Worm (Caenorhabditis elegans): ENCODE measurements around the gene tmem-17.

tmem-17 gene

DNA sequence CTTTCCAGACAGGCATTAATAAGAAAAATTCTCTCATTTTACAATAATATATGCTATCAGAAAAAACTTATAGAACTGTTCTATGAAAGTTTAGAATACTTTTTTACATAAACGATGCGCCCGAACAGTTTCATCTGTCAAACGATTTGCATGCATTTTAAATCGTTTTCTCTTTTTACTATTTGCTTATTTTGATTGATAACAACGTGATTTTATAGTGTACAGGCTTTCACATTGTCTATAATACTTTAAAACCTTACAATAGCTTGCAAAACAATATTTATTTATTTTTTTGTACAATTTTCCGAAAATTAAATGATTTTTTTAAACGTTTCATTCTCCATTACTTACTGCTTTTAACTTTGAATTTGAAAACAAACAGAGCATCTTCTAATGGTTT is 24.4 kb upstream of the tmem-17 start, which contains the start of gene R01H2.7:
TSS of gene R01H2.7 (minus strand) at position 101 of the 400 bp plus-strand sequence.
- TF ChIP-seq cog-1 (tag; optimal IDR thresholded peaks at IDR 0.05) (no peak), ztf-29 (GFP tag; IDR thresholded peaks at IDR 0.05) (no peak), flt-1 (GFP tag; IDR thresholded peaks at IDR 0.05) (no peak)

DNA sequence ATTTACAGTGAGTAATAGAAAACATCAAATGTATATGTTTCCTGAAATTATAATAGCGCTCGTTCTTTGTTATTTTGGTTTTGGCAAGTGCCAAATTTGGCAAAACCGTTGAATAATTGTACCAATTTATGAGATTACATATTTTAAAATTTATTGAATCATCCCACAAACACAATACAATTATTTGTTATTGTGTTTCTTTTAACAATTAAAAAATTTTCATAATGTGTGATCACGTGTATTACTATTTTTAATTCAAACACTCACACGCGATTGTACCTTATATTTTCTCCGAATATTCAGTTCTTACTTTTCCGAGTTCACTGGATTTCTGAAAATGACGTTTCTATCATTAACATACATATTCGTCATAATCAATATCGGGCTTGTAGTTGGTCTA is 13.8 kb upstream of the tmem-17 start, which contains the start of gene R01H2.2:
TSS of gene R01H2.2 (plus strand) at position 301 of the 400 bp plus-strand sequence.
- TF ChIP-seq med-1 (GFP tag; optimal IDR thresholded peaks at IDR 0.05; ENCODE audit: insufficient read depth) (no peak), ztf-23 (GFP tag; IDR thresholded peaks at IDR 0.05) (no peak), cog-1 (tag; optimal IDR thresholded peaks at IDR 0.05) (no peak), flt-1 (GFP tag; IDR thresholded peaks at IDR 0.05) (no peak)

DNA sequence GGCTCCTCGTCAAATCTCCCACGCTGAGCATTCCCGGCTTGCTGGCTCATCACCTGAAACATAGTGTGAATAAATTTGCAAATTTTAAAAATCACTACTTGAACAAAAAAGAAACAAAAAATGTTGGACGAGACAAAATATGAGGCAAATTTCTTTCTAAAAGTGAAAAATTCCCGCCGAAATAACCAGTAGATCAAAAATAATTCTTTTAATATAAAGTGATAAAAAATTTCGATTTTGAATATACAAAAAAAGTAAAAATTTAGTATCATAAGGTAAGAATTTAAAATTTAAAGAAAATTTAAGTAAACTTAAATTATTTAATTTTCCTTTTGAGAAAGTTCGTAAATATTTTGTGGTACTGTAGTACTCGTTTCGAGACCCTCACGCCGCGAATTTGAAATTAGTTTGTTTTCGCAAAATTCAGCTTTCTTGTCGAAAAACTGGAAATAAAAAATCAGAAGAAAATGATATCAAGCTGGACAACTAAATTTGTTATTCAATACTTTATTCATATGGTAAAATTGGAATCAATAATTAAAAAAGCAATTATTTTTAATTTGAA is 9.5 kb upstream of the tmem-17 start, which contains the start of gene egg-2:
TSS of gene egg-2 (minus strand) at position 53 of the 565 bp plus-strand sequence.
- TF ChIP-seq flt-1 (GFP tag; IDR thresholded peaks at IDR 0.05) (no peak), T22C8.4 (GFP tag; IDR thresholded peaks at IDR 0.05) (no peak), ztf-23 (GFP tag; IDR thresholded peaks at IDR 0.05) (no peak), cog-1 (tag; optimal IDR thresholded peaks at IDR 0.05) (no peak), tab-1 (GFP tag; IDR thresholded peaks at IDR 0.05) (no peak), klf-2 (GFP tag; conservative IDR thresholded peaks at IDR 0.05) (no peak), ref-1 (GFP tag; conservative IDR thresholded peaks at IDR 0.05) (no peak)

DNA sequence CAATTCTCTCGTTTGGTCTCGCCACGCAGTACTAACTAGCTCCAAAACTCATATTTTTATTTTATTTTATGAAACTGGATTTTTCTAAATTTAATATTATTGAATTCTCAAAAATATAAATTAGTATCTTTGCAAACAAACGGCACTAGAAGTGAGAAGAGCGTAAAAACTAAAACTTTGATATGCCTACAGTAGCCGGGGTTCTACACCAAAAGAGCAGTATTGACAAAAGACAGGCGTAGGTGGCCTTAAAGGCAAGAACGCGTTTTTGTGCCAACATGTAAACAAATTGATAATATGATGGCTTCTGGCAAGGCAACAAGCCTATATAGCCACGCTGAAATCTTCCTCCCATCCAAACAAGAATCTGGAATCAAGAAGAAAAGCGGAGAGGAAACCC is 7.5 kb upstream of the tmem-17 start, which contains the start of gene R01H2.1:
TSS of gene R01H2.1 (plus strand) at position 301 of the 400 bp plus-strand sequence.
- TF ChIP-seq T22C8.4 (GFP tag; IDR thresholded peaks at IDR 0.05) (no peak), flt-1 (GFP tag; IDR thresholded peaks at IDR 0.05) (no peak), klf-2 (GFP tag; conservative IDR thresholded peaks at IDR 0.05) (no peak), ztf-23 (GFP tag; IDR thresholded peaks at IDR 0.05) (no peak), med-1 (GFP tag; optimal IDR thresholded peaks at IDR 0.05; ENCODE audit: insufficient read depth) (no peak)

DNA sequence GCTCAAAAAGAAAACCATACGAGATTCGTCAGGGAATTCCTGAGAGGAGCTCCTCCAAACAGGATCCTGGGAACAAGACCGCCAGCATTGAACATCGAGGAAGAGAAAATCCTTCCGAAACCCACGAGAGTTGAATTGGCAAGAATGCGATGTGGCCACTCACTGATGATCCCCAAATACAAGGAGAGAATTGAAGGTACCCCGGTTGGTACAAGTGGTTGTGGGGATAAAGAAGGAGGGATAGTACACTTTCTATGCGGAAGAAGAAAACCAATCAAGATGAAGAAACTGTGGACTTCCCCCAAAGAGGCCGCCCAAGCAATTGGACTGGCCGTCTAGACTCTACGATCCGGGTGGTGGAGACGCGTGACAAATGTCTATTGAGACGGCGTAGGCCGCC is 7.0 kb upstream of the tmem-17 start:
- TF ChIP-seq tab-1 (GFP tag; IDR thresholded peaks at IDR 0.05) (no peak), T22C8.4 (GFP tag; IDR thresholded peaks at IDR 0.05) (no peak), cog-1 (tag; optimal IDR thresholded peaks at IDR 0.05) (no peak), klf-2 (GFP tag; conservative IDR thresholded peaks at IDR 0.05) (no peak), med-1 (GFP tag; optimal IDR thresholded peaks at IDR 0.05; ENCODE audit: insufficient read depth) (no peak), ztf-29 (GFP tag; IDR thresholded peaks at IDR 0.05) (no peak)

DNA sequence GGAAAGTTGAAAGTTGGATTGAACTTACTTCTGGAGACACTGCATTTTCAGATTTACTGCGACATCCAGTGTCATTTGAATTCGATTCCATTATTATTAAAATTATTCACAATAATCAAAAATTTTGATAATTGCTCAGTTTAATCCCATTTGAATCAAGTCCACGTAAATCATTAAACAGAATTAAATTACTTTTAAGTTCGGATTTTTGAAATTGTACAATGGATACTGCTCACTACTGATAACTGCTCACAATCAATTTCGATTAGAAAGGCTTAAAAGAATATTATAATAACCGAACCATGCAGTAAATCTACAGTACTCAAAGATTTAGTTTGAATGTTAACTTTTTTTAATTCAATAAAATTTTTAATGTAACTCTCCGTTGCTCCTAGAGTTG is 5.9 kb upstream of the tmem-17 start, which contains the start of gene R01H2.4:
TSS of gene R01H2.4 (minus strand) at position 101 of the 400 bp plus-strand sequence.
- no peak for TF ChIP-seq med-1 (GFP tag; optimal IDR thresholded peaks at IDR 0.05; ENCODE audit: insufficient read depth)
- no peak for TF ChIP-seq ztf-29 (GFP tag; IDR thresholded peaks at IDR 0.05)
- no peak for TF ChIP-seq T22C8.4 (GFP tag; IDR thresholded peaks at IDR 0.05)
- TF ChIP-seq ztf-23 (GFP tag; IDR thresholded peaks at IDR 0.05), result no peak
- no peak for TF ChIP-seq cog-1 (tag; optimal IDR thresholded peaks at IDR 0.05)
- no peak for TF ChIP-seq ref-1 (GFP tag; conservative IDR thresholded peaks at IDR 0.05)
- no peak for TF ChIP-seq tab-1 (GFP tag; IDR thresholded peaks at IDR 0.05)
- TF ChIP-seq klf-2 (GFP tag; conservative IDR thresholded peaks at IDR 0.05), result no peak
- TF ChIP-seq flt-1 (GFP tag; IDR thresholded peaks at IDR 0.05), result no peak

DNA sequence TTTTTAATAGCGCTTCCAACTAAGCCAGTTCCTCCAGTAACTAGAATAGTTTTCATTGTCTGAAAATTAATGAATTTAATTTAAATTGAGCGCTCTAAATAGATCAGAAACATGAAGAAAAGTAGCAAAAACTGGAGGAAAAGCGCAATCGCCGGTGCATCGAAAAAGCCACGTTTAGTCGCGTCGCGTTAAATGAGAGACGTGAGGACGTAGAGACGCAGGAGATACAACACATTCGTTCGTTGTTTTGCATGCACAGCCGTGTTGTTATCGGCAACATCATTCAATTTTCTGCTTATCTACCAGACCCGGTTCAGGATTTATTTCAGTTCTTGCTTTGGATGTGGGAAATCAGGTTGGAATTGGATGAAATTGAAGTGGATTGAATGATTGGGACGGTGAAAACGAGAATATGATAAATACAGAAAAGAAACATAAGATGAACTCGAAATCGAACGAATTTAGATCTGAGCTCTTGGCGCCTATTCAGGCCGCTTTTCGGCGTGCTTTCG is 2.6 kb upstream of the tmem-17 start, which contains the start of gene ger-1:
TSS of gene ger-1 (minus strand) at position 93 of the 512 bp plus-strand sequence.
- TF ChIP-seq tab-1 (GFP tag; IDR thresholded peaks at IDR 0.05) (no peak), med-1 (GFP tag; optimal IDR thresholded peaks at IDR 0.05; ENCODE audit: insufficient read depth) (no peak), ztf-23 (GFP tag; IDR thresholded peaks at IDR 0.05) (no peak), flt-1 (GFP tag; IDR thresholded peaks at IDR 0.05) (no peak), klf-2 (GFP tag; conservative IDR thresholded peaks at IDR 0.05) (no peak), cog-1 (tag; optimal IDR thresholded peaks at IDR 0.05) (no peak), T22C8.4 (GFP tag; IDR thresholded peaks at IDR 0.05) (no peak), ztf-29 (GFP tag; IDR thresholded peaks at IDR 0.05) (no peak), ref-1 (GFP tag; conservative IDR thresholded peaks at IDR 0.05) (no peak)

DNA sequence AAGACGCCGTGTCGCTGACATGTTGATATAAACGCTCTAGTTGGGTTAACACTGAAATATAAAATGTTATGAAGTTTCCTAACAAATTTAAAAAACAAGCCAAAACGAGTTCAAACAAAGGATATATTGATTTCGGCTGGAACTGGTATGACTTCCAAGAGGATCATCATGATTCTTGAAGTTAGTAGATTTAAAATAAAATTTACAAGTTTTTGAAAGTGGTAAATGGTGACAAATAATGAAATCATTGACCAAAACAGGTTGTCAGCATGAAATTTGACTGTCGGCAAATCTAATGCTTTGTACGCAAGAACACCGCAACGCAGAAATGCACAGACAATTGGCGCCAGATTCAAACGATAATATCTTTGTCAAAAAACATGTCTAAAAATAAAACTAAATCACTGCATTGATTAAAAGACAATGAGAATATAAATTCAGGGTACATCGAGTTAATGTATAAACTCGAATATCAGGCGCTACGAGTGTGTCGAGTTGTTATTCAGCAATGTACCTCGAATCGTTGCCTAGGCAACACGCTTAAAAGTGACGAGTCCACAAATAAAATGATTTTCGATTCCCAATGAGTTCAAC is 1.5 kb upstream of the tmem-17 start, which contains the start of the genes ubc-18 and R01H2.8:
TSS of gene ubc-18 (minus strand) at position 51 of the 594 bp plus-strand sequence.
TSS of gene R01H2.8 (plus strand) at position 544 of the 594 bp plus-strand sequence.
- TF ChIP-seq tab-1 (GFP tag; IDR thresholded peaks at IDR 0.05) (no peak), cog-1 (tag; optimal IDR thresholded peaks at IDR 0.05) (no peak), ref-1 (GFP tag; conservative IDR thresholded peaks at IDR 0.05) (no peak), klf-2 (GFP tag; conservative IDR thresholded peaks at IDR 0.05) (no peak), ztf-23 (GFP tag; IDR thresholded peaks at IDR 0.05) (no peak), ztf-29 (GFP tag; IDR thresholded peaks at IDR 0.05) (no peak), med-1 (GFP tag; optimal IDR thresholded peaks at IDR 0.05; ENCODE audit: insufficient read depth) (no peak), flt-1 (GFP tag; IDR thresholded peaks at IDR 0.05) (no peak), T22C8.4 (GFP tag; IDR thresholded peaks at IDR 0.05) (no peak)

DNA sequence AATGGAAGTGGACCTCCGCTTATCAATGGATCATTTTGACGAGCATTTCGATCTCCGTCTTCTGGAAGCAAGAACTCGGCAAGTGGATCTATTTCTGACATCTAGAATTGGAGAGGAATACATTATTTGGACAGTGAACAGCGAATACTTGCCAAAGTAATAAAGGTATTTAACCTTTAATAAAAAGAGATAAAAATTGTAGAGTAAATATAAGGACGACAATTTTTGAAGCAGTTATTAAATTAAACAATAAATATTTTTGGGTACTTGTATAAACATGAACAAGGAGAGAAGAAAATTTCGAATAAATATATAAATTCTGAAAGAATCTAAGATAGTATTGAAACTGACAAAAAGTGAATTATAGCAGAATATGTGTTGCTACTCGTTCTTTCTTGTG is 2.4 kb downstream of the tmem-17 start, which contains the start of gene lin-37:
TSS of gene lin-37 (minus strand) at position 101 of the 400 bp plus-strand sequence.
- TF ChIP-seq med-1 (GFP tag; optimal IDR thresholded peaks at IDR 0.05; ENCODE audit: insufficient read depth) (no peak), ztf-29 (GFP tag; IDR thresholded peaks at IDR 0.05) (no peak), klf-2 (GFP tag; conservative IDR thresholded peaks at IDR 0.05) (no peak), cog-1 (tag; optimal IDR thresholded peaks at IDR 0.05) (no peak), T22C8.4 (GFP tag; IDR thresholded peaks at IDR 0.05) (no peak), ref-1 (GFP tag; conservative IDR thresholded peaks at IDR 0.05) (no peak), flt-1 (GFP tag; IDR thresholded peaks at IDR 0.05) (no peak)
